Fruit fly (Drosophila melanogaster): ENCODE results near the gene SrpRbeta.
A peak's percentile ranks its signal among the peaks of the same experiment; 100 is the strongest.

Gene SrpRbeta

dm6 chr3L:8686646-8687045 is 33.4 kb downstream of the SrpRbeta start:
- no peak for TF ChIP-seq CG17801 (GFP tag; optimal IDR thresholded peaks at IDR 0.05; ENCODE audit: partially characterized antibody)

DNA sequence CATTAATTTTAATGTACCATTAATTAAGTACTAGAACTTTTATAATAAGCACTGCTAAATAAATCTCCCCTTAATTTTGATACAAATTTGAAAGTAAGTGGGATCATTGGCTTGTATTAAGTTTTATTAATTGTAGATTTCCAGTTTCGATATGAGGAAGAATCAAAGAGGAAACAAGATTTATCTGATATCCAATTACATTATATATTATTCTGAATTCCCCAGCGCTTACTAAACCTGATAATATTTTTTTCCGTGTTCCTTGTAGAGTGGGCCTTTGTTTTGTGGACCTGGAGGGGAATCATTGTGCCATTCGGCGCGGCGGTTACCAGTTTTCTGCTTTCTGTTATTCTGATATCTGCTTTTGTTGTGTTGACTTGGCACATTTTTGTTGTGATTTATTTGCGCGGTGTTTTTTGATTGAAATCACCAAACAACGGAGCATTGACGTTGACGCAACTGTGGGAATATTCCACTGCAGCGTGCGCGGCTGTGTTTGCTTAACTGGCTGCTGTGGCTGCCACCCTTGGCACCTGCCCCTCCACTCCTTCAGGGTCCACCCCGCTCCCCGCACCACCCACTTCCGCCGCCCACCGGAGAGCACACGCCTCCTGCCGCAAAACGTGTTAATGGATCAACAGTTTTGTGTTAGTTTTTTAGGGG is 35.5 kb downstream of the SrpRbeta start:
- no peak for TF ChIP-seq CG17801 (GFP tag; optimal IDR thresholded peaks at IDR 0.05; ENCODE audit: partially characterized antibody)

- TF ChIP-seq CG17801 (GFP tag; optimal IDR thresholded peaks at IDR 0.05; ENCODE audit: partially characterized antibody) = no peak
Observed at dm6 chr3L:8683773-8684172, 36.3 kb downstream of the SrpRbeta start.

DNA sequence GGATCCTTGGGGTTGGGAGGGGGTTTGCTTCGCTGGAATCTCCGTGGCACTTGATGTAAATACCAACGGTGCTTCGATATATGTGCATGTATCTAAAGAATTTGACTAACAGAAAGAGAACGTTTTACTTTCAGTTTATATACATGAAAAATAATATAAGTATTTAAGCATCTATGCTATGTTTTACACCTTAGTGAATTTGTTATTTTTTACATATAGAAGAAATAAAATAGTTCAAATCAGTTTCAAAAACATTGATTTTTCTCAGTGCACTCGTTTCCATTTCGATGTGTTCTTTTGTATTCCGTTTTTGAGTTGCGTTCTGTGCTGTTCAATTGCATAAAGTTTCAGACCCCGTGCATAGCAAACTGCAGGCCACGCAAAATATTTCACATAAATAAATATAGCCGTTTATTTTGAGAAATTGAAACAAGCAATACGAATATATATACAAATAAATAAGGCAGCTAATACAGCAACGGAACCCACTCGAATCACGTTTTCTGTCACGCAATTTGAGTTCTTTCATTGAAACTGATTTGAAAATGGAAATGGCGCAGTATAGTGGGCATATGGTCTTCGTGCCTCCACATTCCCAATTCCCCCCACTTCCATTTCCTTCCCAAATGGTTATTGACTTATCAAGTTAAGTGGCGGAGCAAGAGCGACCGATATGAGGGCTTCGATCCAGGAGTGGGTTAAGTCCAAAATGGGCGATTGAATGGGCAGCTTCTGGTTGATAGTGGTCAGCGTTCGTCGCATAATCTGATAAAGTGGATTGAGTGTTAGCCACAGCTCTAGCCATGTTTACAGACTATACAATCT is 37.3 kb downstream of the SrpRbeta start:
- peak; percentile 43 for TF ChIP-seq CG17801 (GFP tag; optimal IDR thresholded peaks at IDR 0.05; ENCODE audit: partially characterized antibody)

- TF ChIP-seq CG17801 (GFP tag; optimal IDR thresholded peaks at IDR 0.05; ENCODE audit: partially characterized antibody) = no peak
Observed at dm6 chr3L:8681896-8682550, 38.0 kb downstream of the SrpRbeta start.

dm6 chr3L:8681271-8681670 is 38.8 kb downstream of the SrpRbeta start:
- no peak for TF ChIP-seq CG17801 (GFP tag; optimal IDR thresholded peaks at IDR 0.05; ENCODE audit: partially characterized antibody)

dm6 chr3L:8680353-8680752 is 39.7 kb downstream of the SrpRbeta start:
- TF ChIP-seq CG17801 (GFP tag; optimal IDR thresholded peaks at IDR 0.05; ENCODE audit: partially characterized antibody) = no peak

DNA sequence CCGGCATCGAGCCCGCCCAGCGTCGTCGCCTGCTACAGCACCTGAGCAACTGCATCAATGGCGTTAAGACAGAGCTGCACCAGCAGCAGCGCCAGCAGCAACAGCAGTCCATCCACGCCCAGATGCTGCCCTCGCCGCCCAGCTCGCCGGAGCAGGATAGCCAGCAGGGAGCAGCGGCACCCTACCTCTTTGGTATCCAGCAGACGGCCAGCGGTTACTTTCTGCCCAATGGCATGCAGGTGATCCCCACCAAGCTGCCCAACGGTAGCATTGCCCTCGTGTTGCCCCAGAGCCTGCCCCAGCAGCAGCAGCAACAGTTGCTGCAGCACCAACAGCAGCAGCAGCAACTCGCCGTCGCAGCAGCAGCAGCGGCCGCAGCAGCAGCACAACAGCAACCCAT is 42.3 kb downstream of the SrpRbeta start:
- TF ChIP-seq CG17801 (GFP tag; optimal IDR thresholded peaks at IDR 0.05; ENCODE audit: partially characterized antibody) = no peak

DNA sequence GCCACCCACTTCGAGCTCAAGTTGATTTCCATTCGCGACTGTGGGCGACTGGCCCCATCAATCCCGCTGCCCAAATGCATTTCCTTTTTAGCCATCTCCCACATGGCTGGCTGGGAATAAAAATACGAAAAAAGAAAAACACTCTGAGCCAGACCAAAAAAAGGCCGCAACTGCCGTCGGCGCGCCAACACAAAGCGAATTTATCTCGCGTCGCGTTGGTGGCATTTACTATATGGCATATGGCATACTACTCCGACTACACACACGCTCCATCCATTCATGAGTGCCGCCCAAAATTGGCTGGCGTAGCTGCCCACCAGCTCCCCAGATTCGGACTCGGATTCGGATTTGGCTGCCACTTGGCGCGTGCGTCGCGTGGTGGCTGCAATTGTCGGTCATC is 43.5 kb downstream of the SrpRbeta start:
- TF ChIP-seq CG17801 (GFP tag; optimal IDR thresholded peaks at IDR 0.05; ENCODE audit: partially characterized antibody) = no peak

- peak; percentile 88 for TF ChIP-seq CG17801 (GFP tag; optimal IDR thresholded peaks at IDR 0.05; ENCODE audit: partially characterized antibody)
Observed at dm6 chr3L:8675545-8676084, 44.4 kb downstream of the SrpRbeta start, which contains the start of gene hry. Gene hry (plus strand): TSS chr3L:8675759.

dm6 chr3L:8675029-8675544 is 44.9 kb downstream of the SrpRbeta start:
- no peak for TF ChIP-seq CG17801 (GFP tag; optimal IDR thresholded peaks at IDR 0.05; ENCODE audit: partially characterized antibody)

DNA sequence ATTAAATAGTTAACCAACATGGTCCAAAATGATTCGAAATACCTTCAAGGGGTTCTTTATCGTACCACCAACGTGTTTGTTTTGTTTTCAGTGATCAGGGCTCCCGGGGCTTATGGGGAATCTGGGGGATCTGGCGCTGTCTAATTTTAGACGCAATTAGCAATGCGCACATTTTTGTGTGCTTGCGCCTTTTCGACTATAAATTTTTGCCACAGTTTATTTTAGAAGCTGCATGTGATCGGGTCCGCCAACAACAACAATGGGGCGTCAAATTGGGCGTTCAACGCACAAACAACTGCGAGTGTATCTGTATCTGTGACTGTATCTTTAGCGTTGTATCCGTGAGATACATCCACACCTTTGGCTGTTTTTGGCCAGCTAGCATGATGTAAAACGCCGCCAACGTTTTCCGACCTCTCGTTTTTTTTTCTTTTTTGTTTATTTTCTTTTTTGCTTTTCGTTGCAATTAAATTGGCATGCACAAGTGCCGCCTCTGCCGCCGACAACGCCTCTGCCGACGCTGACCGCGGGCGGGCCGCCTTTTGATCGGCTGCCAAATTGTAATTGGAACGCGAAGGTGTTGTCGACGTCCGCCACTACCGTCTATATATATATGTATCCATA is 46.5 kb downstream of the SrpRbeta start:
- TF ChIP-seq CG17801 (GFP tag; optimal IDR thresholded peaks at IDR 0.05; ENCODE audit: partially characterized antibody) = no peak

DNA sequence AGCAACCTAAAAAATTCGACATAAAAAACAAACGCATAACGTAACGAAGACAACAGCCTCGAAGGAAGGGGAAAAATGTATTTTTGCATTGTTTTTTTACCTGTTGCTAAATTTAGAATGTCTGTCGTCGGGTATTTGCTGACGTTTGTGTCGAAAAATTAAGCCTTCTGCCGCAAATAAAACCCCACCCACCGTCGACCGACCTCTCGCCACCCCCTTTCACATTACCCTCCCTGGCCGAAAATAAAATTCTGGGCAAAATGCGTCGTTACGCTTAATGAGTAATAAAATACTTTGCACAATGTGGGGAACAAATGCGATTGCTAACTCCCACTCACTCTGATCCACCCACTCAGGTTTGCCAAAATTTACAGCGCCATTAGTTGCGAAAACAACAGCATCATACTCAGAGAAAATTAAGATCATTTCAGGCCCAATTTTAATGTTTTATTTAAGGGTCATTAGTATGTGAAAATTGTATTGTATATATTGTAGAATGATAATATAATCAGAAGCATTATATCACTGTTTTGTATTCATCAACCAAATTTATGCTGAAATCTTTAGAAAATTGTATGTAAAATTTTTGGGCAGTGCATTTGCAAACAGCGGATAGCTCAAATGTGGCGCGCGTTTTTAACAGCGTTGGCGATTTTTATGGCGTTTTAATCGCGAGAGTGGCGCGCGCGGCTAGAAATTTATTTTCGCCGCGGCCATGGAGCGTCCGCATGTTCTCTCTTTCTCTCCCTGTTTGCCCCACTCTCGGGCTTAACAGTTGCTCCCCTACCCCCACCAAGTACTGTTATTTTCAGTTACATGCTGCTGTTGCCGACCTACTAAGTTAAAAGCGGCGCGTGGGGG is 47.6 kb downstream of the SrpRbeta start:
- no peak for TF ChIP-seq CG17801 (GFP tag; optimal IDR thresholded peaks at IDR 0.05; ENCODE audit: partially characterized antibody)

DNA sequence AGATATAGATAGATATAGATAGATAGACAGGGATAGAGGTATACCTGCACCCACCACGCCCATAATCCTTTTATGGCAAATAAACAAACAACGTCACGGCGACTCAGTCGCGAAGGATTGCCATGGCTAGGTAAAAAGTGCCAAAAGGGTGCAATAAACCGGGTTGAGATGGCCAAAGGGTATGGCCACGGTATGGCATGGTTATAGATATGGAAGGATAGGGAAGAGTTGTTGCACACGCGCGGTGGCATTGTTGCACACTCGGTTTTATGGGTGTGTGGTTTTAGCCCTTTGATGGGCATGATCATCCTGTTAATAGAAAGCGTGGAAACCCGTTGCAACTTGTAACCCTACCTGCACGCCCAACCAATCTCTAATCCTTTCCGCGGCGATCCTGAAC is 49.0 kb downstream of the SrpRbeta start:
- TF ChIP-seq CG17801 (GFP tag; optimal IDR thresholded peaks at IDR 0.05; ENCODE audit: partially characterized antibody) = no peak
